Worm (Caenorhabditis elegans) whole organism, L4 larva: ENCODE data around the gene nhr-196.
A peak's percentile ranks its signal among the peaks of the same experiment; 100 is the strongest.

Source experiments
- D1046.2 ChIP-seq: fragments of 200-800 bp; sonication (Bioruptor generic); IDR thresholded peaks from 2 replicates; pipeline ENCODE4 v1.3.6; 2022; ENCODE audit warnings: missing genetic modification characterization, missing compliant biosample characterization
- F10B5.3 ChIP-seq: sonication (generic microtip); optimal IDR thresholded peaks from 2 replicates; lab custom pipeline; 2016; ENCODE audit warnings: mild to moderate bottlenecking, missing genetic modification characterization, missing compliant biosample characterization
- F26F4.8 ChIP-seq: fragments of 200-800 bp; sonication (Bioruptor generic); conservative IDR thresholded peaks from 2 replicates; pipeline ENCODE4 v1.3.6; 2022; ENCODE audit warnings: missing genetic modification characterization, missing compliant biosample characterization
- T20F7.1 ChIP-seq: fragments of 200-800 bp; sonication (Bioruptor generic); optimal IDR thresholded peaks from 2 replicates; lab custom pipeline; 2018; ENCODE audit warnings: mild to moderate bottlenecking, missing genetic modification characterization, missing compliant biosample characterization
- aha-1 ChIP-seq: fragments of 150-350 bp; peaks from one replicate; lab custom pipeline; 2014; ENCODE audit warnings: missing biosample characterization, missing genetic modification characterization
- arid-1 ChIP-seq: fragments of 200-800 bp; sonication (Bioruptor generic); conservative IDR thresholded peaks from 2 replicates; pipeline ENCODE4 v1.3.6; 2022; ENCODE audit warnings: missing genetic modification reagents, missing genetic modification characterization, missing compliant biosample characterization
- attf-4 ChIP-seq: sonication (generic microtip); optimal IDR thresholded peaks from 3 replicates; lab custom pipeline; 2017; ENCODE audit warnings: missing biosample characterization, missing genetic modification characterization
- ceh-20 ChIP-seq: fragments of 200-800 bp; sonication (Bioruptor generic); IDR thresholded peaks from 2 replicates; pipeline ENCODE4 v1.3.6; 2022; ENCODE audit warnings: missing genetic modification reagents, missing genetic modification characterization, missing compliant biosample characterization
- ceh-62 ChIP-seq: sonication (generic microtip); optimal IDR thresholded peaks from 2 replicates; lab custom pipeline; 2017; ENCODE audit warnings: missing biosample characterization, missing genetic modification characterization
- ces-1 ChIP-seq: fragments of 150-350 bp; sonication (generic microtip); optimal IDR thresholded peaks from 4 replicates; lab custom pipeline; 2014; ENCODE audit warnings: missing biosample characterization, missing genetic modification reagents, missing genetic modification characterization
- dmd-8 ChIP-seq: fragments of 200-800 bp; sonication (Bioruptor generic); IDR thresholded peaks from 2 replicates; pipeline ENCODE4 v1.3.6; 2022; ENCODE audit warnings: missing genetic modification characterization, missing compliant biosample characterization
- duxl-1 ChIP-seq: sonication (generic microtip); optimal IDR thresholded peaks from 2 replicates; lab custom pipeline; 2016; ENCODE audit warnings: mild to moderate bottlenecking, missing genetic modification characterization, moderate library complexity, missing compliant biosample characterization; ENCODE audit not compliant: poor library complexity
- egl-43 ChIP-seq: fragments of 200-800 bp; sonication (Bioruptor generic); IDR thresholded peaks from 2 replicates; pipeline ENCODE4 v1.3.6; 2022; ENCODE audit warnings: missing genetic modification reagents, missing genetic modification characterization, missing compliant biosample characterization
- fkh-10 ChIP-seq: fragments of 150-350 bp; optimal IDR thresholded peaks from 2 replicates; lab custom pipeline; 2014; ENCODE audit warnings: missing biosample characterization, missing genetic modification reagents, missing genetic modification characterization
- gei-8 ChIP-seq: fragments of 200-800 bp; sonication (Bioruptor generic); optimal IDR thresholded peaks from 2 replicates; lab custom pipeline; 2018; ENCODE audit warnings: mild to moderate bottlenecking, missing genetic modification characterization, missing compliant biosample characterization
- hif-1 ChIP-seq, 2 experiments: sonication (generic microtip); optimal IDR thresholded peaks; 2 replicates each; lab custom pipeline; 2016 to 2017; ENCODE audit warnings: missing compliant biosample characterization in 2 of 2, missing genetic modification characterization in 2 of 2, missing genetic modification reagents in 2 of 2, missing genotype in 2 of 2, mild to moderate bottlenecking in 1 of 2
- hlh-11 ChIP-seq: fragments of 200-800 bp; sonication (Bioruptor generic); optimal IDR thresholded peaks from 2 replicates; lab custom pipeline; 2018; ENCODE audit warnings: mild to moderate bottlenecking, missing genetic modification characterization, missing compliant biosample characterization
- lin-1 ChIP-seq: fragments of 200-800 bp; sonication (Bioruptor generic); IDR thresholded peaks from 2 replicates; pipeline ENCODE4 v1.3.6; 2022; ENCODE audit warnings: missing genetic modification reagents, missing genetic modification characterization, missing compliant biosample characterization
- lin-13 ChIP-seq: fragments of 150-350 bp; optimal IDR thresholded peaks from 2 replicates; lab custom pipeline; 2014; ENCODE audit warnings: missing biosample characterization, missing genetic modification reagents, missing genetic modification characterization
- lin-38 ChIP-seq: fragments of 200-800 bp; sonication (Bioruptor generic); IDR thresholded peaks from 2 replicates; pipeline ENCODE4 v1.3.6; 2022; ENCODE audit warnings: missing genetic modification reagents, missing genetic modification characterization, missing compliant biosample characterization
- madf-5 ChIP-seq, 2 experiments: fragments of 200-800 bp; sonication (Bioruptor generic); IDR thresholded peaks; 2 replicates each; pipeline ENCODE4 v1.3.6; 2022; ENCODE audit warnings: missing compliant biosample characterization in 2 of 2, missing genetic modification characterization in 2 of 2
- mdl-1 ChIP-seq, 2 experiments: fragments of 150-350 bp in 1 of 2; sonication (generic microtip) in 1 of 2; optimal IDR thresholded peaks; 2 replicates each; lab custom pipeline; 2014 to 2017; ENCODE audit warnings: missing biosample characterization in 2 of 2, missing genetic modification characterization in 2 of 2
- mes-2 ChIP-seq: sonication (generic microtip); optimal IDR thresholded peaks from 2 replicates; lab custom pipeline; 2016; ENCODE audit warnings: missing genotype, mild to moderate bottlenecking, missing genetic modification characterization, missing compliant biosample characterization; ENCODE audit not compliant: poor library complexity, severe bottlenecking
- nhr-10 ChIP-seq: fragments of 150-350 bp; optimal IDR thresholded peaks from 2 replicates; lab custom pipeline; 2014; ENCODE audit warnings: missing biosample characterization, missing genetic modification characterization
- nhr-11 ChIP-seq: fragments of 150-350 bp; optimal IDR thresholded peaks from 2 replicates; lab custom pipeline; 2014; ENCODE audit warnings: missing biosample characterization, missing genetic modification characterization
- nhr-28 ChIP-seq: fragments of 150-350 bp; optimal IDR thresholded peaks from 2 replicates; lab custom pipeline; 2014; ENCODE audit warnings: missing biosample characterization, missing genetic modification characterization
- pha-4 ChIP-seq, 2 experiments: fragments of 150-350 bp in 1 of 2; fragments of 200-800 bp in 1 of 2; sonication (Bioruptor generic) in 1 of 2; IDR thresholded peaks in 1 of 2; optimal IDR thresholded peaks in 1 of 2; 2 replicates each; pipeline versions ENCODE4 v1.3.6 to Lab custom; 2014 to 2022; ENCODE audit warnings: missing genetic modification characterization in 2 of 2, missing genetic modification reagents in 2 of 2, missing biosample characterization in 1 of 2, missing compliant biosample characterization in 1 of 2
- saeg-2 ChIP-seq: fragments of 200-800 bp; sonication (Bioruptor generic); IDR thresholded peaks from 2 replicates; pipeline ENCODE4 v1.3.6; 2022; ENCODE audit warnings: missing genetic modification reagents, missing genetic modification characterization, missing compliant biosample characterization
- sdz-12 ChIP-seq: fragments of 200-800 bp; sonication (Bioruptor generic); optimal IDR thresholded peaks from 2 replicates; lab custom pipeline; 2018; ENCODE audit warnings: mild to moderate bottlenecking, missing genetic modification characterization, missing compliant biosample characterization
- snpc-1.2 ChIP-seq: fragments of 200-800 bp; sonication (Bioruptor generic); IDR thresholded peaks from 2 replicates; pipeline ENCODE4 v1.3.6; 2022; ENCODE audit warnings: missing genetic modification reagents, missing genetic modification characterization, missing compliant biosample characterization
- unc-39 ChIP-seq: sonication (generic microtip); optimal IDR thresholded peaks from 2 replicates; lab custom pipeline; 2017; ENCODE audit warnings: missing biosample characterization, missing genetic modification characterization
- unc-62 ChIP-seq, 3 experiments: fragments of 150-350 bp in 1 of 3; sonication (generic microtip); optimal IDR thresholded peaks in 2 of 3; peaks in 1 of 3; 1 replicate in 1 of 3; 2 replicates in 2 of 3; lab custom pipeline; 2014 to 2017; ENCODE audit warnings: missing biosample characterization in 3 of 3, missing genetic modification characterization in 3 of 3, missing genetic modification reagents in 3 of 3, missing genotype in 1 of 3
- ztf-7 ChIP-seq: fragments of 150-350 bp; optimal IDR thresholded peaks from 2 replicates; lab custom pipeline; 2014; ENCODE audit warnings: missing biosample characterization, missing genetic modification characterization

Gene nhr-196

ce11 chrV:15715636-15716035 is 30.1 kb downstream of the nhr-196 start (continued):
- no peak for TF ChIP-seq egl-43 (GFP tag; lab: Robert Waterston, UW)
- no peak for TF ChIP-seq hif-1 (tag; optimal IDR thresholded peaks at IDR 0.05; lab: Kevin White, UChicago)
- TF ChIP-seq gei-8 (GFP tag; lab: Kevin White, UChicago), result no peak
- TF ChIP-seq mdl-1 (tag; optimal IDR thresholded peaks at IDR 0.05; lab: Kevin White, UChicago), result peak in 1 of 2 experiments; percentile 11
- no peak for TF ChIP-seq F10B5.3 (tag; lab: Kevin White, UChicago)

- TF ChIP-seq lin-38 (GFP tag; lab: Robert Waterston, UW) (no peak), lin-13 (GFP tag; lab: Kevin White, UChicago) (no peak), nhr-11 (tag; lab: Kevin White, UChicago) (no peak), attf-4 (tag; lab: Kevin White, UChicago) (no peak), dmd-8 (GFP tag; lab: Robert Waterston, UW) (no peak), mes-2 (tag; lab: Kevin White, UChicago) (no peak), saeg-2 (GFP tag; lab: Robert Waterston, UW) (no peak), F26F4.8 (no peak), sdz-12 (GFP tag; lab: Kevin White, UChicago) (no peak), ceh-20 (GFP tag; lab: Robert Waterston, UW) (no peak), ces-1 (GFP tag; lab: Kevin White, UChicago) (no peak), lin-1 (GFP tag; lab: Robert Waterston, UW) (no peak), snpc-1.2 (GFP tag; lab: Robert Waterston, UW) (no peak), nhr-10 (tag; lab: Kevin White, UChicago) (no peak), nhr-28 (tag; lab: Kevin White, UChicago) (no peak), mdl-1 (tag; optimal IDR thresholded peaks at IDR 0.05; lab: Kevin White, UChicago) (no peak), unc-62 (GFP tag; optimal IDR thresholded peaks at IDR 0.05 in 1 of 2; lab: Kevin White, UChicago) (no peak), unc-62 (tag; optimal IDR thresholded peaks at IDR 0.05; lab: Kevin White, UChicago) (no peak), T20F7.1 (GFP tag; lab: Kevin White, UChicago) (no peak)
These were observed 31.2 kb downstream of the nhr-196 start, which contains the start of gene Y6E2A.4 for ce11 chrV:15716679-15717078. TSS of gene Y6E2A.4 (minus strand) at chrV:15716779.

ce11 chrV:15718562-15718961 is 33.0 kb downstream of the nhr-196 start, which contains the start of gene Y6E2A.5:
TSS of gene Y6E2A.5 (minus strand) at chrV:15718662.
- TF ChIP-seq fkh-10 (GFP tag; lab: Kevin White, UChicago), result no peak
- TF ChIP-seq unc-62 (GFP tag; optimal IDR thresholded peaks at IDR 0.05 in 1 of 2; lab: Kevin White, UChicago), result peak in 1 of 2 experiments; percentile 18
- TF ChIP-seq unc-62 (tag; optimal IDR thresholded peaks at IDR 0.05; lab: Kevin White, UChicago), result no peak

ce11 chrV:15719570-15719969 is 34.1 kb downstream of the nhr-196 start, which contains the start of gene Y6E2A.7:
TSS of gene Y6E2A.7 (plus strand) at chrV:15719870.
- TF ChIP-seq gei-8 (GFP tag; lab: Kevin White, UChicago), result no peak
- TF ChIP-seq sdz-12 (GFP tag; lab: Kevin White, UChicago), result no peak
- TF ChIP-seq arid-1 (GFP tag; lab: Robert Waterston, UW), result no peak
- no peak for TF ChIP-seq unc-39 (tag; lab: Kevin White, UChicago)

DNA sequence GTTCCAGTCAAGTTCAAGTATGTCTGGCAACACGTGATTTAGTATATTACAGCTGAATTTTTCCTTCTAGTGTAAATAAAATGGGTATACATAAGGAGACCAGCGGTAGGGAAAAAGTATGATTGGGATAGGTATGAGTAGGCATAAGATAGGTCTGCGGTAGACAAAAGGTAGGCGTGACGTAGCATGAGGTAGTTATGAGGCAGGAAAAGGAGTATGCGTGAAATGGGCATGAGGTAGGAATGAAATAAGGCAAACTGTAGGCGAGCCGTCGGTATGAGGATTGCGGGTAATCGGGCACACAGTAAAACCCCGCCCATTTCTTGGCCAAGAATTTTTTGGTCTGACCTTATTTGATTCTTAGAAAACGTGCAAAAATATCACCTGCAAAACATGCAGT is 35.9 kb downstream of the nhr-196 start:
- TF ChIP-seq pha-4 (GFP tag; IDR thresholded peaks at IDR 0.05; lab: Robert Waterston, UW) (no peak), pha-4 (tag; optimal IDR thresholded peaks at IDR 0.05; lab: Kevin White, UChicago) (no peak), D1046.2 (GFP tag; lab: Robert Waterston, UW) (no peak), ceh-62 (tag; lab: Kevin White, UChicago) (no peak), madf-5 (GFP tag; IDR thresholded peaks at IDR 0.05; lab: Robert Waterston, UW) (no peak), hlh-11 (tag; lab: Kevin White, UChicago) (no peak), ztf-7 (tag; lab: Kevin White, UChicago) (no peak), duxl-1 (tag; lab: Kevin White, UChicago) (no peak), aha-1 (tag; lab: Kevin White, UChicago) (peak; percentile 24), fkh-10 (GFP tag; lab: Kevin White, UChicago) (no peak)
